Worm (Caenorhabditis elegans) whole organism, early embryonic: ENCODE measurements around the gene F31D5.2.

Experiments used
- B0310.2 ChIP-seq: sonication (generic microtip); optimal IDR thresholded peaks from 2 replicates; lab custom pipeline; 2016; ENCODE audit warnings: mild to moderate bottlenecking, missing genetic modification characterization, missing compliant biosample characterization
- F13C5.2 ChIP-seq: sonication (generic microtip); optimal IDR thresholded peaks from 2 replicates; lab custom pipeline; 2017; ENCODE audit warnings: mild to moderate bottlenecking, missing genetic modification characterization, inconsistent platforms, missing compliant biosample characterization
- aly-1 ChIP-seq: sonication (generic microtip); optimal IDR thresholded peaks from 2 replicates; lab custom pipeline; 2016; ENCODE audit warnings: missing genetic modification characterization, missing compliant biosample characterization
- ama-1 ChIP-seq: fragments of 150-350 bp; optimal IDR thresholded peaks from 2 replicates; lab custom pipeline; 2014
- ceh-13 ChIP-seq: fragments of 200-800 bp; sonication (Bioruptor generic); optimal IDR thresholded peaks from 2 replicates; lab custom pipeline; 2018; ENCODE audit warnings: mild to moderate bottlenecking, missing genetic modification characterization, missing compliant biosample characterization
- ceh-36 ChIP-seq: sonication (generic microtip); optimal IDR thresholded peaks from 2 replicates; lab custom pipeline; 2016; ENCODE audit warnings: missing genetic modification characterization, inconsistent platforms, missing compliant biosample characterization
- ets-7 ChIP-seq: sonication (generic microtip); optimal IDR thresholded peaks from 2 replicates; lab custom pipeline; 2016; ENCODE audit warnings: missing genotype, missing genetic modification characterization, missing compliant biosample characterization
- flt-1 ChIP-seq: fragments of 200-800 bp; sonication (Bioruptor generic); IDR thresholded peaks from 2 replicates; pipeline ENCODE4 v1.3.6; 2022; ENCODE audit warnings: missing genetic modification characterization, missing compliant biosample characterization
- hmbx-1 ChIP-seq: sonication (generic microtip); optimal IDR thresholded peaks from 2 replicates; lab custom pipeline; 2016; ENCODE audit warnings: mild to moderate bottlenecking, missing genetic modification characterization, missing compliant biosample characterization
- hmg-4 ChIP-seq: fragments of 200-800 bp; sonication (Bioruptor generic); optimal IDR thresholded peaks from 2 replicates; lab custom pipeline; 2018; ENCODE audit warnings: mild to moderate bottlenecking, missing genetic modification characterization, missing compliant biosample characterization
- hnd-1 ChIP-seq: sonication (generic microtip); optimal IDR thresholded peaks from 2 replicates; lab custom pipeline; 2016; ENCODE audit warnings: missing genetic modification characterization, missing compliant biosample characterization
- pes-1 ChIP-seq: fragments of 200-800 bp; sonication (Bioruptor generic); IDR thresholded peaks from 2 replicates; pipeline ENCODE4 v1.3.6; 2022; ENCODE audit warnings: missing genetic modification reagents, missing genetic modification characterization, missing compliant biosample characterization
- scrt-1 ChIP-seq: fragments of 200-800 bp; sonication (Bioruptor generic); IDR thresholded peaks from 2 replicates; pipeline ENCODE4 v1.3.6; 2022; ENCODE audit warnings: missing genetic modification characterization, missing compliant biosample characterization
- sea-1 ChIP-seq: fragments of 200-800 bp; sonication (Bioruptor generic); conservative IDR thresholded peaks from 2 replicates; pipeline ENCODE4 v1.3.6; 2022; ENCODE audit warnings: missing genetic modification characterization, missing compliant biosample characterization
- tbx-11 ChIP-seq: fragments of 200-800 bp; sonication (Bioruptor generic); IDR thresholded peaks from 2 replicates; pipeline ENCODE4 v1.3.6; 2022; ENCODE audit warnings: missing genetic modification characterization, missing compliant biosample characterization
- tbx-37 ChIP-seq: fragments of 200-800 bp; sonication (Bioruptor generic); conservative IDR thresholded peaks from 2 replicates; pipeline ENCODE4 v1.3.6; 2022; ENCODE audit warnings: missing genetic modification reagents, missing genetic modification characterization, missing compliant biosample characterization
- tra-4 ChIP-seq: sonication (generic microtip); optimal IDR thresholded peaks from 2 replicates; lab custom pipeline; 2017; ENCODE audit warnings: missing genetic modification characterization, missing compliant biosample characterization

The F31D5.2 gene

DNA sequence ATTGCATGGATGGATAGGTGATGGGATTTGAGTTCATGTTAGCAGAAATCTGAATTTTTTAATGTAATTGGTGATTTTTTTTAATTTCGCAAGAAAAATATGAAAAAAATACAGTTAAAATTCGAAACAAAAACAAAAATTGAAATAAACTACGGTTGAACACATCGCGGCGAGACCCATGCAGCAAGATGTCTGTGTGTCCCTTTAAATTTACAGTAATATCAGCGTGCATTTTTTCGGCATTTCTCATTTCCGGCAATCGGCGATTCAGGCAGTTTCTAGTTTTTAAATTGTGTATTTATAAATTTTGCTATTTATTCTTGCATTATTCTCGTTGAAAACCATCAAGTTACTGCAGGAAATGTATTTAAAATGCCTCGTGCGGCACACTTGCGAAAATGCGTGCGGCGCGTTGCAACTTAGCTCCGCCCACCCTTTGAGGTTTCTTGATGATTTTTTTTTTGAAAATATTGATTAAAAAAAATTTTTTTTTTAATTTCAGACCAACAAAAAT, 22.3 kb downstream of the F31D5.2 start, which contains the start of the genes fbxc-44 and C16A11.2:
Gene fbxc-44, minus strand, starts transcription at position 51 of the 514 bp plus-strand sequence.
Gene C16A11.2, plus strand, starts transcription at position 503 of the 514 bp plus-strand sequence.
- TF ChIP-seq tbx-11 (GFP tag; lab: Robert Waterston, UW): peak; percentile 79
- TF ChIP-seq B0310.2 (tag; lab: Kevin White, UChicago): peak; percentile 17
- TF ChIP-seq tra-4 (tag; lab: Kevin White, UChicago): peak; percentile 15
- no peak for TF ChIP-seq ama-1 (lab: Kevin White, UChicago)
- TF ChIP-seq flt-1 (GFP tag; lab: Robert Waterston, UW): peak; percentile 68
- peak; percentile 51 for TF ChIP-seq aly-1 (tag; lab: Kevin White, UChicago)
- peak; percentile 11 for TF ChIP-seq hmbx-1
- TF ChIP-seq scrt-1 (GFP tag; lab: Robert Waterston, UW): peak; percentile 76
- peak; percentile 74 for TF ChIP-seq tbx-37
- peak; percentile 63 for TF ChIP-seq hmg-4 (GFP tag; lab: Kevin White, UChicago)
- TF ChIP-seq sea-1 (GFP tag; lab: Robert Waterston, UW): 0 out of 2 replicates have a peak, but pooled peaks have one; percentile 42
- TF ChIP-seq ets-7 (tag; lab: Kevin White, UChicago): no peak
- peak; percentile 84 for TF ChIP-seq F13C5.2 (tag; lab: Kevin White, UChicago)
- peak; percentile 88 for TF ChIP-seq pes-1 (GFP tag; lab: Robert Waterston, UW)
- TF ChIP-seq ceh-36 (tag; lab: Kevin White, UChicago): peak; percentile 77
- TF ChIP-seq ceh-13 (GFP tag; lab: Kevin White, UChicago): peak; percentile 48
- TF ChIP-seq hnd-1 (tag; lab: Kevin White, UChicago): peak; percentile 58

DNA sequence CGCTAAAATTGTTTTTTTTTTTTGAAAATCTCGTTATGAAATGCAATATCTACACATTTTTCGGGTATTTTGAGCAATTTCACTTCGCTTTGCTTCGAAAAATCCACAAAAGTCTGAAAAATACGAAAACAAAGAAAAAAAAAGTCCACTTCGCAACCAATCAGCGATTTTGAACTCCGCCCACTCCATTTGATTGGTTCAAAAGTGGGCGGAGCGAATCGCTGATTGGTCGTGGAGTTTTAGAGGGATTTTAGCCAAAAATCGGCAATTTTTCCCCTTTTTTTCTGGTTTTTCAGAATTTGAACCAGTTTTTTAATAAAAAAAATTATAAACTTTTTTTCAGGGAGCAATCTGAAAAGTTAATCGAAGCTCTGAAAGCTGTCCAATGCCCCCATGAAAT, 23.5 kb downstream of the F31D5.2 start:
- TF ChIP-seq tbx-37 (no peak), ama-1 (lab: Kevin White, UChicago) (no peak), tbx-11 (GFP tag; lab: Robert Waterston, UW) (no peak)

DNA sequence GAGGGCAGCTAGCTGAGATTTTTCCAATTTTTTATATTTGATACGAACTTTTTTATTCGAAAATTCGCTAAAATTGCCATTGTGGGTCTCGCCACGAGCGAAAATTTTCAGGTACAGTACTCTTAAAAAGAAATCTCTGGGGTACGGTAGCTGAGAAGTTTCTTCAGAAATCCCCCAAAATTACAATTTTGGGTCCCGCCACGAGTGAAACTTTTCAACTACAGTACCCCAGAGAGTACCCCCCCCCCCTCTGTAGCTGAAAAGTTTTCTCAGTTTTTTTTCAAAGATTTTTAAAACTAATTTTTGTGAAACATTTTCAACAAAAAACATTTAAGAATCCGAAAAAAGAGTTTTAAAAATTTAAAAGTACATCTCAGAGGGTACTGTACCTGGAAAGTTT, 29.5 kb downstream of the F31D5.2 start:
- TF ChIP-seq ets-7 (tag; lab: Kevin White, UChicago) (no peak), F13C5.2 (tag; lab: Kevin White, UChicago) (no peak), sea-1 (GFP tag; lab: Robert Waterston, UW) (no peak), ama-1 (lab: Kevin White, UChicago) (no peak), scrt-1 (GFP tag; lab: Robert Waterston, UW) (no peak), ceh-36 (tag; lab: Kevin White, UChicago) (no peak), hmbx-1 (no peak), flt-1 (GFP tag; lab: Robert Waterston, UW) (no peak), hnd-1 (tag; lab: Kevin White, UChicago) (no peak), ceh-13 (GFP tag; lab: Kevin White, UChicago) (no peak), pes-1 (GFP tag; lab: Robert Waterston, UW) (no peak), tbx-37 (no peak), B0310.2 (tag; lab: Kevin White, UChicago) (no peak), tra-4 (tag; lab: Kevin White, UChicago) (no peak), tbx-11 (GFP tag; lab: Robert Waterston, UW) (no peak), aly-1 (tag; lab: Kevin White, UChicago) (no peak), hmg-4 (GFP tag; lab: Kevin White, UChicago) (no peak)

DNA sequence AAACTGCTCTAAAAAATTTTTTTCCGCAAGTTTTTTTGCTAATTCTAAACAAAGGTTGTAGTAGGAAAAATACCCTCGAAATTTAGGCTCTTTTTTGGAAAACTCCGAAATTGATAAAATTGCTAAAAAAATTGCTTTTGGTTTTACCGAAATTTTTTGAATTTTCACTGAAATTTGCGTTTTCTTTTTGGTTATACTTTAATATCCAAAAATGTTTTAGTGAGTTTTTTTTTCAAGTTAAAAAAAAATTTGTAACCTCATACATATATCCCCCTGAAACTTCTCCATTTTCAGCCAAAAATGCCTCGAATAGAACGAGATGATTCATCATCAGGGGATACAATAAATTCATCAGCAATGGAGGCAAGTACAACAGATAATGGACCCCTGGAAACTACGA, 31.5 kb downstream of the F31D5.2 start, which contains the start of gene gpa-11:
Gene gpa-11, plus strand, starts transcription at position 301 of the 400 bp plus-strand sequence.
- TF ChIP-seq scrt-1 (GFP tag; lab: Robert Waterston, UW) (no peak), aly-1 (tag; lab: Kevin White, UChicago) (no peak), B0310.2 (tag; lab: Kevin White, UChicago) (no peak), hmg-4 (GFP tag; lab: Kevin White, UChicago) (no peak), tra-4 (tag; lab: Kevin White, UChicago) (no peak), ceh-36 (tag; lab: Kevin White, UChicago) (no peak), ama-1 (lab: Kevin White, UChicago) (no peak), hmbx-1 (no peak), F13C5.2 (tag; lab: Kevin White, UChicago) (no peak), ets-7 (tag; lab: Kevin White, UChicago) (no peak), pes-1 (GFP tag; lab: Robert Waterston, UW) (no peak)

DNA sequence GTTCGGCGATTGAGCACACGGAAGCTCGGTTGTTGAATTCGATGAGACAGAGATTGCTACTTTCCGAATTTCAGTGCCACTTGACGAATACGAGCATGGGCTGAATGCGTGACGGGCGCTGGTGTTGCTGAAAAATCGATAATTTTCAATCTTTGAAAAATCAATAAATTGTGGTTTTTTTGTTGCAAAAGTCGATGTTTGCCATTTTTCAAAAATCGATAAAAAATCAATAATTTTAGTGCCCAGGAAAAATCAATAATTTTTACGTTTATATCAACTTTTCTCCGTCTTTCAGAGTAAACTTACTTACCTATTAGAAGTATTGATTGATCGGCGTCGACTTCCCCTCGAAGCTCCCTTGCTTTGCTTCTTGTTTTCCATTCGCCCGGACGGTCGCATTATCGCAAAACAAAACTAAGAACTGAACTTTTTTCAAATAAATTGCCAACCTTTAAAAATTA, 41.2 kb downstream of the F31D5.2 start, which contains the start of gene C16A11.7:
Gene C16A11.7, minus strand, starts transcription at position 411 of the 461 bp plus-strand sequence.
- TF ChIP-seq tra-4 (tag; lab: Kevin White, UChicago) (no peak), hmbx-1 (no peak), hnd-1 (tag; lab: Kevin White, UChicago) (no peak), ceh-36 (tag; lab: Kevin White, UChicago) (no peak), ets-7 (tag; lab: Kevin White, UChicago) (no peak), tbx-11 (GFP tag; lab: Robert Waterston, UW) (no peak), scrt-1 (GFP tag; lab: Robert Waterston, UW) (no peak), ama-1 (lab: Kevin White, UChicago) (no peak), flt-1 (GFP tag; lab: Robert Waterston, UW) (no peak), hmg-4 (GFP tag; lab: Kevin White, UChicago) (no peak)

DNA sequence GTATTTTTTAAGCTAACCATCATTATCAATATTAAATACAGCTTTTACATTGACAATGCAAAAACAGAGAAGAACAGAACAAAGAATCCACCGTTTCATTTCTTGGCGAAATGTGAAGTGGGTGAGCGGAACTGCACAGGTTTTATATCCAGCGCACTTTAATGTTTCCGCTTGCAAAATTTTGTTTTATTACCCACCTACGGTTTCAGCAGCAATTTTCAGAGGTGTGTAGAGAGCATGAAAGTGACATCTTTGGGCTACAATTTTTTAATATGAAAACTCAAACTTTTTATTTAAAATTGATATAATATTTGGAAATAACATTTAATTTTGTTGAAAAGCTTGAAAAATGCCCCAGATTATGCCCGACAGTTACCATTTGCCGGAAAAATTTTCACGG, 43.3 kb downstream of the F31D5.2 start, which contains the start of gene clec-135:
Gene clec-135, minus strand, starts transcription at position 101 of the 400 bp plus-strand sequence.
- TF ChIP-seq F13C5.2 (tag; lab: Kevin White, UChicago): no peak
- no peak for TF ChIP-seq sea-1 (GFP tag; lab: Robert Waterston, UW)
- TF ChIP-seq flt-1 (GFP tag; lab: Robert Waterston, UW): no peak
- no peak for TF ChIP-seq hmbx-1
- TF ChIP-seq ama-1 (lab: Kevin White, UChicago): no peak
- no peak for TF ChIP-seq tbx-37
- no peak for TF ChIP-seq ceh-13 (GFP tag; lab: Kevin White, UChicago)
- no peak for TF ChIP-seq tbx-11 (GFP tag; lab: Robert Waterston, UW)
- no peak for TF ChIP-seq ets-7 (tag; lab: Kevin White, UChicago)
- no peak for TF ChIP-seq aly-1 (tag; lab: Kevin White, UChicago)
- no peak for TF ChIP-seq scrt-1 (GFP tag; lab: Robert Waterston, UW)
- TF ChIP-seq hnd-1 (tag; lab: Kevin White, UChicago): no peak
- TF ChIP-seq ceh-36 (tag; lab: Kevin White, UChicago): no peak
- TF ChIP-seq pes-1 (GFP tag; lab: Robert Waterston, UW): no peak
- TF ChIP-seq B0310.2 (tag; lab: Kevin White, UChicago): no peak
- no peak for TF ChIP-seq tra-4 (tag; lab: Kevin White, UChicago)
- TF ChIP-seq hmg-4 (GFP tag; lab: Kevin White, UChicago): no peak
